Fruit fly (Drosophila melanogaster) Kc167 (cell line): Measurements from ENCODE around the gene eIF2D.

Experiments
- Myc ChIP-seq: fragments of >200 bp; optimal IDR thresholded peaks from 2 replicates; lab custom pipeline; 2017; ENCODE audit warnings: missing external identifiers
- Sin3A ChIP-seq: fragments of >200 bp; optimal IDR thresholded peaks from 2 replicates; lab custom pipeline; 2018; ENCODE audit warnings: missing external identifiers
- h ChIP-seq: fragments of >200 bp; optimal IDR thresholded peaks from 3 replicates; lab custom pipeline; 2018; ENCODE audit warnings: missing external identifiers
- insv ChIP-seq: fragments of >200 bp; optimal IDR thresholded peaks from 3 replicates; lab custom pipeline; 2018; ENCODE audit warnings: missing external identifiers
- psq ChIP-seq: fragments of >200 bp; optimal IDR thresholded peaks from 2 replicates; lab custom pipeline; 2017; ENCODE audit warnings: missing external identifiers
- ttk ChIP-seq: sonication (Bioruptor generic); optimal IDR thresholded peaks from 2 replicates; lab custom pipeline; 2017; ENCODE audit warnings: missing external identifiers

Gene eIF2D

DNA sequence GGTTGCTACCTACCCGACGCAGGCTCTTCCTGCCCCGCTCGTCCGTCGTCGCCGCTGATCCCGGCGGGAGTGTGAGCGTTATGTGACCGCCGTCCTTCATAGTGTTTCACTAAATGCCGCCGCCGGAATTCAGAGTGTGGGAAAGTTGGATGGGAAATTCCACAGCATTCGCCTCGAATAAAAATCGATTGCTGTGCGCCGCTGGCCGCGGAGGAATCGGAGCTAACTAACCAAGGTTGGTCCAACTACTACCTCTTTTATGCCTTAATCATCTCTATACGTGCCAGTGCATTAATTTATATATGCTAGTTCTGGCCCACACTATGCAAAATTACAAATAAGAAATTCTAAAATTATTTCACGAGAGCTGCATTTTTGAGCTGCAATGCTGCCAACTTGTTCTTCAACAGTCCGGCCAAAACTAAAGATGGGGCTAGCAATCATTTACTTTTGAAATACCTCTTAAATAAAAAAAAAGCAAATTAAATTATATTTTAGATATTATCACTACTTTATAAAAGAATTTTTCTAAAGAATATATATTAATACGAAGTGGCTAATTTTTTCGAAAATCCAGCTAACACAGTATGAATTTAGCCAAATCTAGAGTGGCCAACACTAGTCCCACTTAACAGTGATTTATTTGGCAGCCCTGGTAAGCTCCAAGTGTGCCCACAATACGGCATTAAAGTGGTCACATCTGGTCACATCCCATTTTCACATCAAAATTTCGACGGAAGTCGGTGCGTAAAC, 39.0 kb downstream of the eIF2D start, which contains the start of the genes alpha-Man-Ib and Pdhb:
Gene alpha-Man-Ib, minus strand, starts transcription at position 425 of the 753 bp plus-strand sequence.
Gene Pdhb, plus strand, starts transcription at position 674 of the 753 bp plus-strand sequence.
- no peak for TF ChIP-seq h (lab: Kevin White, UChicago)
- no peak for TF ChIP-seq Sin3A (lab: Kevin White, UChicago)
- TF ChIP-seq ttk: no peak
- TF ChIP-seq Myc (lab: Kevin White, UChicago): no peak
- no peak for TF ChIP-seq insv (lab: Kevin White, UChicago)
- TF ChIP-seq psq (lab: Kevin White, UChicago): no peak

DNA sequence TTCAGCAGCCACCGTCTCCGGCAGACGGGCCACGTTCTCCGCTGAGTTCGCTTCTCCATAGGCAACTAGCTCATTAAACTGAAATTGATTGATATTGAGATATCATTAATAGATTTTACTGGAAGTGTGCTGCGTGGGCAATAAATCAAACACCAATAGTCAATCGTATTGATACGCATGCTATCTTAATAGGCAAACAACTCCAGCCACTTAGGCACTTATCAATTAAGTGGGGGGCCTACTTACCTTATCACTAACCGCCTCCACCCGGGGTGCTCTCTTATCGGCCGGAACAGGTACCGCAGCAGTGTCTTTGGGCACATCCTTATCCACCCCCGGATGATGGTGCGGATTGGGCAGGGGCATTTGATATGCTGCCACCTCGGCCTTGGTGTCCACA, 39.8 kb downstream of the eIF2D start:
- TF ChIP-seq psq (lab: Kevin White, UChicago) (no peak), insv (lab: Kevin White, UChicago) (no peak), ttk (no peak), Sin3A (lab: Kevin White, UChicago) (no peak), h (lab: Kevin White, UChicago) (no peak), Myc (lab: Kevin White, UChicago) (no peak)

DNA sequence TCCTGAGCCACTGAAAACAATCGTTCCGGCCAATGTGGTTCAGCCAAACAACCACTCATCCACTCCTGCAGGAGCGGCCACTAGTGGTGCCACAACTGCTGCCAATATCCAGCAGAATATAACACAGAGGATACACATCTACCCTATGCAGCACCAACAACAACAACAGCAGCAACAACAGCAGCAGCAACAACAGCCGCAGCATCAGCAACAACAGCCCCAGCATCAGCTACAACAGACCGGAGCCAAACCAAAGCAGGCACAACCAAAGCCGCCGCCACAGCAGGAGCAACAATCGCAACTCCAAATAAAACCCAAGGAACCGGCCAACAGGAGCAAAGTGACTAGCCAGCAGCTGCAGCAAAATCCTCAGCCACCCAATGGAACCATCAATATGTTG, 48.4 kb downstream of the eIF2D start:
- TF ChIP-seq insv (lab: Kevin White, UChicago): no peak
- TF ChIP-seq Sin3A (lab: Kevin White, UChicago): no peak
- TF ChIP-seq ttk: no peak
- no peak for TF ChIP-seq psq (lab: Kevin White, UChicago)
- no peak for TF ChIP-seq h (lab: Kevin White, UChicago)
- TF ChIP-seq Myc (lab: Kevin White, UChicago): no peak
